Worm (Caenorhabditis elegans) whole organism, L2 larva: ENCODE results near the gene srx-7.

Source experiments
- R02D3.7 ChIP-seq: fragments of 150-350 bp; optimal IDR thresholded peaks from 2 replicates; lab custom pipeline; 2014; ENCODE audit warnings: missing biosample characterization, missing genetic modification characterization
- aly-2 ChIP-seq: fragments of 150-350 bp; optimal IDR thresholded peaks from 2 replicates; lab custom pipeline; 2014; ENCODE audit warnings: missing biosample characterization, missing genetic modification characterization
- egl-27 ChIP-seq: sonication (generic microtip); optimal IDR thresholded peaks from 3 replicates; lab custom pipeline; 2017; ENCODE audit warnings: missing biosample characterization, missing genetic modification reagents, missing genetic modification characterization
- elt-3 ChIP-seq: sonication (generic microtip); optimal IDR thresholded peaks from 2 replicates; lab custom pipeline; 2017; ENCODE audit warnings: missing biosample characterization, missing genetic modification characterization
- lin-13 ChIP-seq: fragments of 150-350 bp; optimal IDR thresholded peaks from 2 replicates; lab custom pipeline; 2014; ENCODE audit warnings: missing biosample characterization, missing genetic modification reagents, missing genetic modification characterization
- nhr-77 ChIP-seq: fragments of 150-350 bp; optimal IDR thresholded peaks from 2 replicates; lab custom pipeline; 2014; ENCODE audit warnings: missing biosample characterization, missing genetic modification characterization
- skn-1 ChIP-seq: sonication (generic microtip); optimal IDR thresholded peaks from 2 replicates; lab custom pipeline; 2017; ENCODE audit warnings: missing biosample characterization, missing genetic modification characterization
- snpc-4 ChIP-seq: fragments of 150-350 bp; optimal IDR thresholded peaks from 2 replicates; lab custom pipeline; 2014; ENCODE audit warnings: missing biosample characterization, missing genetic modification characterization
- unc-39 ChIP-seq: fragments of 150-350 bp; optimal IDR thresholded peaks from 2 replicates; lab custom pipeline; 2014; ENCODE audit warnings: missing biosample characterization, missing genetic modification characterization
- unc-55 ChIP-seq: fragments of 150-350 bp; sonication (generic microtip); optimal IDR thresholded peaks from 3 replicates; lab custom pipeline; 2014; ENCODE audit warnings: missing biosample characterization, missing genetic modification reagents, missing genetic modification characterization
- ztf-11 ChIP-seq: sonication (generic microtip); optimal IDR thresholded peaks from 2 replicates; lab custom pipeline; 2017; ENCODE audit warnings: missing biosample characterization, missing genetic modification characterization

- TF ChIP-seq R02D3.7 (tag; lab: Kevin White, UChicago) = no peak
- TF ChIP-seq unc-55 = no peak
- no peak for TF ChIP-seq ztf-11
- no peak for TF ChIP-seq elt-3 (tag; lab: Kevin White, UChicago)
- no peak for TF ChIP-seq aly-2
- TF ChIP-seq nhr-77 = no peak
- no peak for TF ChIP-seq unc-39 (tag; lab: Kevin White, UChicago)
- TF ChIP-seq lin-13 (GFP tag; lab: Kevin White, UChicago) = no peak
- TF ChIP-seq snpc-4 = no peak
- no peak for TF ChIP-seq skn-1 (tag; lab: Kevin White, UChicago)
- no peak for TF ChIP-seq egl-27 (tag; lab: Kevin White, UChicago)
Measured at ce11 chrV:599783-600182, 39.8 kb downstream of the srx-7 start.
